Worm (Caenorhabditis elegans) whole organism, midembryonic: ENCODE results near the gene Y42H9AR.1.

Experiments
- T22C8.4 ChIP-seq: fragments of 200-800 bp; sonication (Bioruptor generic); IDR thresholded peaks from 2 replicates; pipeline ENCODE4 v1.3.6; 2022; ENCODE audit warnings: missing genetic modification characterization, missing compliant biosample characterization
- cog-1 ChIP-seq: sonication (generic microtip); optimal IDR thresholded peaks from 2 replicates; lab custom pipeline; 2016; ENCODE audit warnings: missing genetic modification characterization, missing compliant biosample characterization
- flt-1 ChIP-seq: fragments of 200-800 bp; sonication (Bioruptor generic); IDR thresholded peaks from 2 replicates; pipeline ENCODE4 v1.3.6; 2022; ENCODE audit warnings: missing genetic modification characterization, missing compliant biosample characterization
- klf-2 ChIP-seq: fragments of 200-800 bp; sonication (Bioruptor generic); conservative IDR thresholded peaks from 2 replicates; pipeline ENCODE4 v1.3.6; 2022; ENCODE audit warnings: missing genetic modification reagents, missing genetic modification characterization, missing compliant biosample characterization
- med-1 ChIP-seq: sonication (generic microtip); optimal IDR thresholded peaks from 2 replicates; lab custom pipeline; 2017; ENCODE audit warnings: missing genetic modification characterization, mild to moderate bottlenecking, missing compliant biosample characterization, antibody characterized with exemption, missing genetic modification reagents; ENCODE audit not compliant: insufficient read depth
- ref-1 ChIP-seq: fragments of 200-800 bp; sonication (Bioruptor generic); conservative IDR thresholded peaks from 2 replicates; pipeline ENCODE4 v1.3.6; 2022; ENCODE audit warnings: missing genetic modification reagents, missing genetic modification characterization, missing compliant biosample characterization
- tab-1 ChIP-seq: fragments of 200-800 bp; sonication (Bioruptor generic); IDR thresholded peaks from 2 replicates; pipeline ENCODE4 v1.3.6; 2022; ENCODE audit warnings: missing genetic modification characterization, missing compliant biosample characterization
- ztf-23 ChIP-seq: fragments of 200-800 bp; sonication (Bioruptor generic); IDR thresholded peaks from 2 replicates; pipeline ENCODE4 v1.3.6; 2022; ENCODE audit warnings: missing genetic modification reagents, missing genetic modification characterization, missing compliant biosample characterization
- ztf-29 ChIP-seq: fragments of 200-800 bp; sonication (Bioruptor generic); IDR thresholded peaks from 2 replicates; pipeline ENCODE4 v1.3.6; 2022; ENCODE audit warnings: missing genetic modification reagents, missing genetic modification characterization, missing compliant biosample characterization

The Y42H9AR.1 gene

DNA sequence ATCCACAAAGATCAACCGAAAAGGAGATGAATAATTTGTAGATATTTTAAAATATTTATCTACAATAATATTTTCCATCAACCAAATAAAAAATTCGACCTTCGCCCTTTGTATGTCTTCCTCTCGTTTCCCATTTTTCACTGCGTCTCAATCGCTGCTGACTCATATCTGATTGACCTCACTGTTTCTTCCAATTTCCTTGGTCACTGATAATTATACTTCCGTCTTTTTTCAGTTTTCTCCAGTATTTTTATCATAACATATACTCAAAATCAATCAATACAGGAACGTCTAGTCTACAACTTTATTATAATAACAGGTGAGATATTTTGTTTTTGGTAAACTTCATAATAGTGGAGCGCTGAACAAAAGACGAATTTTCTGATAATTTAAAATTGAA lies 25.8 kb downstream of the Y42H9AR.1 start, which contains the start of gene pmk-3:
pmk-3 (plus strand) TSS at position 236 of the 400 bp plus-strand sequence.
- TF ChIP-seq ztf-23 (GFP tag; lab: Robert Waterston, UW) = no peak
- TF ChIP-seq ref-1 (GFP tag; lab: Robert Waterston, UW) = no peak
- TF ChIP-seq T22C8.4 (GFP tag; lab: Robert Waterston, UW) = no peak
- no peak for TF ChIP-seq klf-2 (GFP tag; lab: Robert Waterston, UW)

DNA sequence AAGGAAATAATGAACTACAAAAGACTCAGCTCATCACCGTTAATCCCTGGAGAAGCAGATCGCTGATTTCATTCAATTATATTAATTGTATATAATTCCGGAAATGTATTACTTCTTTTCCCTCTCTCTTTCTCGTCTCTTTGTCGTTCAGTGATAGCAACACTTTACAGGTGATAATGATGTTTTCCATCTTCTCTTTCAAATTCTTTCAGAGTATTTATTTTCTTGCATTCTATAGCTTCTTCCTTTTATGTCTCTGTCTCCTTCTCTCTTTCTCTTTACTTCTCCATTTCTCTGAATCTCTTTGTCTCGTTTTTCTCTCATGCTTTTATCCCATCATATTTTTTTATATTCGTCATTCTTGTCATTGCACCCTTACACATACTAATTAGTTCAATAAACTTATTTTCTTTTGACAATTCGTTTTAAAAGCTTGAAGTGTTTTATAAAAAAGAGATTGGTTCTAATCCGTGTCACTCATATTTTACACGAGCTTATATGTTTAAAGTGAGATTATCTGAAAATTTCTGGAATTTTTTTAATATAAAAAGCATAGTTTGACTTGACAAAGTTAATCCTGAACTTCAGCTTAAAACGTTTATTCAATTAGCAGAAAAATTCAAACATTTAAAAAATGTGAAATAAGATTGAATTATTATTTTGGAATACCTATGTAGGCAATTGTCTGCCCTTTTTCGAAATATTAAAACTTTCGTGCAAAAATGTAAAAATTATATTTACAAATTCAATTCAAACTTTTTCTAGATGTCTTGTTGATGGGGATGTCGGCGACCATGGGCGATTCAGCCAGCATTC lies 29.8 kb downstream of the Y42H9AR.1 start, which contains the start of gene pmk-2:
pmk-2 (plus strand) TSS at position 766 of the 816 bp plus-strand sequence.
- TF ChIP-seq cog-1 (tag; lab: Kevin White, UChicago) (no peak), ztf-29 (GFP tag; lab: Robert Waterston, UW) (no peak), T22C8.4 (GFP tag; lab: Robert Waterston, UW) (no peak), ztf-23 (GFP tag; lab: Robert Waterston, UW) (no peak), med-1 (no peak), klf-2 (GFP tag; lab: Robert Waterston, UW) (no peak), flt-1 (GFP tag; lab: Robert Waterston, UW) (no peak), tab-1 (no peak), ref-1 (GFP tag; lab: Robert Waterston, UW) (no peak)

ce11 chrIV:8144341-8144740 lies 31.1 kb downstream of the Y42H9AR.1 start:
- no peak for TF ChIP-seq cog-1 (tag; lab: Kevin White, UChicago)
- no peak for TF ChIP-seq ref-1 (GFP tag; lab: Robert Waterston, UW)
- TF ChIP-seq med-1 = no peak
- no peak for TF ChIP-seq klf-2 (GFP tag; lab: Robert Waterston, UW)
- no peak for TF ChIP-seq flt-1 (GFP tag; lab: Robert Waterston, UW)
- no peak for TF ChIP-seq ztf-29 (GFP tag; lab: Robert Waterston, UW)
- no peak for TF ChIP-seq T22C8.4 (GFP tag; lab: Robert Waterston, UW)
- no peak for TF ChIP-seq tab-1
- TF ChIP-seq ztf-23 (GFP tag; lab: Robert Waterston, UW) = no peak

DNA sequence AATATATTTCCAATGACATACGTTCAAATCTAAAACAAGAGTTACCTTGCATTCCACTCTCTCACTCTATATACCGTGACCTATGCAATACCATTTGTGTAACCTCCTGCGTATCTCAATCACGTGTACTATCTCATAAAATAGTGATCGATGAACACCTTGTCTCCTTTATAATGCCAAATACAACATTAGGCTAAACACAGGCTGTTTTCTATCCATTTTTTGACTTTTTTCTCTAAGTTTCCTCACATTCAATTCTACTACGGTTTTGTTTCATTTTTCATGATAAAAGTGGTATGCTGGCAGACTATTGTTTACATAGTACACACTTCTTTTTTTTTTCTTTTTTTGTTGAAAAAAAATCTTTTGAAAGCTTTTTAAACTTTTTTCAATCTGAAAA lies 33.1 kb downstream of the Y42H9AR.1 start:
- TF ChIP-seq cog-1 (tag; lab: Kevin White, UChicago) (no peak), ztf-23 (GFP tag; lab: Robert Waterston, UW) (no peak), ztf-29 (GFP tag; lab: Robert Waterston, UW) (no peak), T22C8.4 (GFP tag; lab: Robert Waterston, UW) (no peak), ref-1 (GFP tag; lab: Robert Waterston, UW) (no peak), tab-1 (no peak), flt-1 (GFP tag; lab: Robert Waterston, UW) (no peak), med-1 (no peak), klf-2 (GFP tag; lab: Robert Waterston, UW) (no peak)

- TF ChIP-seq cog-1 (tag; lab: Kevin White, UChicago) = no peak
- no peak for TF ChIP-seq ref-1 (GFP tag; lab: Robert Waterston, UW)
- no peak for TF ChIP-seq ztf-23 (GFP tag; lab: Robert Waterston, UW)
- TF ChIP-seq T22C8.4 (GFP tag; lab: Robert Waterston, UW) = no peak
- no peak for TF ChIP-seq ztf-29 (GFP tag; lab: Robert Waterston, UW)
- no peak for TF ChIP-seq med-1
- no peak for TF ChIP-seq flt-1 (GFP tag; lab: Robert Waterston, UW)
- no peak for TF ChIP-seq klf-2 (GFP tag; lab: Robert Waterston, UW)
- no peak for TF ChIP-seq tab-1
These were observed 35.3 kb downstream of the Y42H9AR.1 start, which contains the start of gene pmk-1 for ce11 chrIV:8148494-8148893. Gene pmk-1 (plus strand): TSS chrIV:8148794.

ce11 chrIV:8151721-8152120 lies 38.5 kb downstream of the Y42H9AR.1 start:
- TF ChIP-seq T22C8.4 (GFP tag; lab: Robert Waterston, UW) (no peak), med-1 (no peak), ztf-23 (GFP tag; lab: Robert Waterston, UW) (no peak), ref-1 (GFP tag; lab: Robert Waterston, UW) (no peak), klf-2 (GFP tag; lab: Robert Waterston, UW) (no peak), tab-1 (no peak), flt-1 (GFP tag; lab: Robert Waterston, UW) (no peak)

DNA sequence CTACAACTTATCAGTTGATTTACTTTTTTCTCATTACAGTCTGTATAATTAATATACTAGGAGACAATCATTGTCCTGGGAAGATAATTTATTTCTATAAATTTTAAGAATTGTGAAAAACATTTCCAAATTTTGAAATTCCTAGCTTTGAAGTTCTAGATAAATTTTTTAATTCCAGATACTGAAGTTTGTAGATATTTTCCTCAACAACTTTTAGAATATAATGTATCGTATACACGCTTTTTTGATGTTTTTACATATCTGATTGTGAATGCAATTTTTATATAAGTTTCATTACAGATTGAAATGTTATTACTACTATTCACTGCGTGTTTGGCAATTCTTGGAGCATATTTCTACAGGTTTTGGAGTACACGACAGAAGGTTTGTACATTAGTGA lies 39.0 kb downstream of the Y42H9AR.1 start, which contains the start of gene faah-2:
faah-2 (plus strand) TSS at position 301 of the 400 bp plus-strand sequence.
- TF ChIP-seq klf-2 (GFP tag; lab: Robert Waterston, UW) = no peak

DNA sequence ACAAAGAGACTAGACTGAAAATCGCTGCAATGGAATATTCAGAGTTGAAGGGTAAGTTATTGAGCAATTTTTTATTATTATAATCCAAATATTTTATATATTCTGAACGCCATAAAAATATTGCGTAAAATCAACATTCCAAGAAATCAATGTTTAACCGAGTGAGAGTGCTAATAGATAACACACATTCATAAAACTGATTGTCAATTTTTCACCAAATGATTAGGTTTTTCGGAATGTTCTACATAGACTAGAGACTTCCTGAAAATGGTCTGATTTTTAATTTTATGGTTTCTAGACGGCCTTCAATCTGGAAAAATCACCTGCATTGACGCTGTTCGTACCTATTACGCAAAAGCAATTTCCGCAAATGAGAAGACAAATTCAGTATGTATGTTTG lies 39.5 kb downstream of the Y42H9AR.1 start:
- TF ChIP-seq klf-2 (GFP tag; lab: Robert Waterston, UW) = no peak
- TF ChIP-seq cog-1 (tag; lab: Kevin White, UChicago) = no peak
- TF ChIP-seq ref-1 (GFP tag; lab: Robert Waterston, UW) = no peak
- no peak for TF ChIP-seq med-1
- TF ChIP-seq ztf-23 (GFP tag; lab: Robert Waterston, UW) = no peak
- no peak for TF ChIP-seq flt-1 (GFP tag; lab: Robert Waterston, UW)
- no peak for TF ChIP-seq tab-1
- no peak for TF ChIP-seq T22C8.4 (GFP tag; lab: Robert Waterston, UW)
- TF ChIP-seq ztf-29 (GFP tag; lab: Robert Waterston, UW) = no peak

DNA sequence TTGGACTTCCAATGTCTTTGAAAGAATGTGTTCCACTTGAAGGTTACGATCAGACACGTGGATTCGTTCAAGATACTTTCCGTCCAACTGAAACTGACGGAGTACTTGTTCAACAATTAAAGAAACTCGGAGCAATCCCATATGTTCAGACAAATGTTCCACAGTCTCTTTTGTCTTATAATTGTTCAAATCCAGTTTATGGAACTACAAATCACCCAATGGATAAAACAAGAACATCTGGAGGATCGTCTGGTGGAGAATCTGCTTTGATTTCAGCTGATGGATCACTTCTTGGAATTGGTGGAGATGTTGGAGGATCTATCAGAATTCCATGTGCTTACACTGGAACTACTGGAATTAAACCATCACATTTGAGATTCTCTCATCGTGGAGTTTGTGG lies 40.0 kb downstream of the Y42H9AR.1 start:
- TF ChIP-seq ztf-23 (GFP tag; lab: Robert Waterston, UW) (no peak), med-1 (no peak), ztf-29 (GFP tag; lab: Robert Waterston, UW) (no peak), klf-2 (GFP tag; lab: Robert Waterston, UW) (no peak), tab-1 (no peak), flt-1 (GFP tag; lab: Robert Waterston, UW) (no peak), ref-1 (GFP tag; lab: Robert Waterston, UW) (no peak), cog-1 (tag; lab: Kevin White, UChicago) (no peak), T22C8.4 (GFP tag; lab: Robert Waterston, UW) (no peak)
